Worm (Caenorhabditis elegans) whole organism, L3 larva: ENCODE data around the gene tsfm-1.

ENCODE experiments used
- ZK546.5 ChIP-seq: sonication (generic microtip); optimal IDR thresholded peaks from 2 replicates; lab custom pipeline; 2017; ENCODE audit warnings: missing biosample characterization, missing genetic modification characterization
- skn-1 ChIP-seq: fragments of 150-350 bp; optimal IDR thresholded peaks from 2 replicates; lab custom pipeline; 2014; ENCODE audit warnings: missing biosample characterization, missing genetic modification characterization
- snpc-4 ChIP-seq: fragments of 150-350 bp; optimal IDR thresholded peaks from 2 replicates; lab custom pipeline; 2014; ENCODE audit warnings: missing biosample characterization, missing genetic modification characterization
- unc-62 ChIP-seq: fragments of 150-350 bp; sonication (generic microtip); optimal IDR thresholded peaks from 4 replicates; lab custom pipeline; 2014; ENCODE audit warnings: missing biosample characterization, missing genetic modification reagents, missing genetic modification characterization

DNA sequence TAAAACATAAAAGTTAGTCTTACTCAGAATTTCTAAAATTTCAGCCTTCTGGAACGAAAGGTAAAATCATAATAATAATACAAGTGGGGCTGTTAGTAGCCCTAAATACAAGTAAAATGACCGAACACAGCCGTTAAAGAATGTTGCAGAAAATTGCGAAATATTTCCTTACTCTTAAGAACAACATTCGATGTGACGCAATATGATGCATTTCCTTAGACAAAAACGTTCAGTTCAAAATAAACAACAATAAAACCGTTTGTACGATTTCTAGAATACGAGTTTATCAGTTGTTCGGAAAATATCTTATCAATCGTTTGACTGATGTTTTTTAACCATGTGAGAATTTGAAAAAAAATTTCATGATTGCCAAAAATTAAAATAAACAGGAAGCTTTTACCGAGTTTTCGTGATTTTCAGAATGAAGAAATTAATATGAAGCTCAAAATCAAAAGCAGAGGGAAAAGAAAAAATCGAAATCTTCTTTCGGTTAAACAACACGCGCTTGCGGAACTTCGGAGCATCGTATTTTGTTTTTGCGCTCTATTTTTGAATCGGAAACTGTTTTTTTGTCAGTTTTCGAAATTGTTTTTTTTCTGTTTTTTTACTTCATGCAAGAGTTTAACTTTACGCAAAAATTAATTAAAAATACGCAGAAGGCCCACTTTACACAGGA, 25.4 kb downstream of the tsfm-1 start:
- TF ChIP-seq ZK546.5 (tag; lab: Kevin White, UChicago) (no peak), snpc-4 (no peak), unc-62 (GFP tag; lab: Kevin White, UChicago) (no peak), skn-1 (tag; lab: Kevin White, UChicago) (no peak)
